Worm (Caenorhabditis elegans) whole organism, young adult: ENCODE results near the gene nhr-153.

ENCODE experiments used
- B0261.1 ChIP-seq: sonication (generic microtip); optimal IDR thresholded peaks from 2 replicates; lab custom pipeline; 2016; ENCODE audit warnings: mild to moderate bottlenecking, missing genetic modification characterization, moderate library complexity, missing compliant biosample characterization
- Y53F4B.3 ChIP-seq: fragments of 200-800 bp; sonication (Bioruptor generic); IDR thresholded peaks from 2 replicates; pipeline ENCODE4 v1.3.6; 2022; ENCODE audit warnings: missing genetic modification reagents, missing genetic modification characterization, missing compliant biosample characterization
- aptf-2 ChIP-seq: fragments of 200-800 bp; sonication (Bioruptor generic); conservative IDR thresholded peaks from 2 replicates; pipeline ENCODE4 v1.3.6; 2022; ENCODE audit warnings: missing genetic modification reagents, missing genetic modification characterization, missing compliant biosample characterization
- ceh-79 ChIP-seq: sonication (generic microtip); optimal IDR thresholded peaks from 2 replicates; lab custom pipeline; 2017; ENCODE audit warnings: mild to moderate bottlenecking, missing genetic modification characterization, missing compliant biosample characterization
- chd-7 ChIP-seq: sonication (generic microtip); optimal IDR thresholded peaks from 2 replicates; lab custom pipeline; 2016; ENCODE audit warnings: mild to moderate bottlenecking, missing genetic modification characterization, moderate library complexity, missing compliant biosample characterization
- efl-1 ChIP-seq: fragments of 150-350 bp; optimal IDR thresholded peaks from 2 replicates; lab custom pipeline; 2014; ENCODE audit warnings: missing biosample characterization, missing genetic modification reagents, missing genetic modification characterization
- lir-1 ChIP-seq: fragments of 200-800 bp; sonication (Bioruptor generic); conservative IDR thresholded peaks from 2 replicates; pipeline ENCODE4 v1.3.6; 2022; ENCODE audit warnings: missing genetic modification reagents, missing genetic modification characterization, missing compliant biosample characterization
- mel-28 ChIP-seq: sonication (generic microtip); optimal IDR thresholded peaks from 2 replicates; lab custom pipeline; 2016; ENCODE audit warnings: borderline replicate concordance, mild to moderate bottlenecking, missing genetic modification characterization, missing compliant biosample characterization
- unc-130 ChIP-seq: sonication (generic microtip); optimal IDR thresholded peaks from 2 replicates; lab custom pipeline; 2016; ENCODE audit warnings: missing genetic modification reagents, missing genetic modification characterization, missing compliant biosample characterization
- ztf-6 ChIP-seq: fragments of 200-800 bp; sonication (Bioruptor generic); IDR thresholded peaks from 2 replicates; pipeline ENCODE4 v1.3.6; 2022; ENCODE audit warnings: missing genetic modification reagents, missing genetic modification characterization, missing compliant biosample characterization

- no peak for TF ChIP-seq mel-28 (tag; lab: Kevin White, UChicago)
- no peak for TF ChIP-seq lir-1 (GFP tag; lab: Robert Waterston, UW)
- TF ChIP-seq aptf-2 (GFP tag; lab: Robert Waterston, UW): no peak
- no peak for TF ChIP-seq B0261.1 (tag; lab: Kevin White, UChicago)
- no peak for TF ChIP-seq efl-1 (GFP tag; lab: Kevin White, UChicago)
- TF ChIP-seq chd-7 (tag; lab: Kevin White, UChicago): no peak
- TF ChIP-seq ztf-6 (GFP tag; lab: Robert Waterston, UW): no peak
- no peak for TF ChIP-seq unc-130 (GFP tag; lab: Kevin White, UChicago)
- TF ChIP-seq Y53F4B.3: no peak
- TF ChIP-seq ceh-79 (tag; lab: Kevin White, UChicago): no peak
Observed at ce11 chrV:12063036-12063435, 41.0 kb upstream of the nhr-153 start, which contains the start of gene clh-6.
